Fruit fly (Drosophila melanogaster) whole organism: ENCODE measurements around the gene CG8673.

Experiments
- CG8478 ChIP-seq: fragments of >200 bp; optimal IDR thresholded peaks from 2 replicates; lab custom pipeline; 2018; ENCODE audit warnings: inconsistent platforms
- Dll ChIP-seq: fragments of >200 bp; optimal IDR thresholded peaks from 2 replicates; lab custom pipeline; 2017
- EcR ChIP-seq, 2 experiments: fragments of >200 bp; optimal IDR thresholded peaks; 2 replicates each; lab custom pipeline; 2017; ENCODE audit warnings: missing biosample characterization in 2 of 2, missing genetic modification characterization in 2 of 2, missing genetic modification reagents in 2 of 2
- pan ChIP-seq: fragments of >200 bp; optimal IDR thresholded peaks from 2 replicates; lab custom pipeline; 2017
- psq ChIP-seq: fragments of >200 bp; optimal IDR thresholded peaks from 2 replicates; lab custom pipeline; 2017
- usp ChIP-seq: fragments of >200 bp; optimal IDR thresholded peaks from 2 replicates; lab custom pipeline; 2017; ENCODE audit warnings: missing biosample characterization, missing genetic modification characterization, mixed read lengths

Gene CG8673

dm6 chr2L:8099615-8100375 is 24.3 kb upstream of the CG8673 start:
- TF ChIP-seq CG8478 (lab: Kevin White, UChicago): peak; percentile 23
- TF ChIP-seq Dll (lab: Kevin White, UChicago): no peak

- no peak for TF ChIP-seq EcR (GFP tag; optimal IDR thresholded peaks at IDR 0.05; lab: Kevin White, UChicago)
- TF ChIP-seq CG8478 (lab: Kevin White, UChicago): no peak
- TF ChIP-seq psq (lab: Kevin White, UChicago): no peak
- no peak for TF ChIP-seq usp (GFP tag; lab: Kevin White, UChicago)
- no peak for TF ChIP-seq Dll (lab: Kevin White, UChicago)
Measured at dm6 chr2L:8100489-8101352, 23.4 kb upstream of the CG8673 start.

- TF ChIP-seq CG8478 (lab: Kevin White, UChicago) (no peak), pan (lab: Kevin White, UChicago) (peak; percentile 46)
Measured at dm6 chr2L:8103073-8103472, 21.1 kb upstream of the CG8673 start.

dm6 chr2L:8104094-8104493 is 20.0 kb upstream of the CG8673 start:
- TF ChIP-seq usp (GFP tag; lab: Kevin White, UChicago) (no peak), Dll (lab: Kevin White, UChicago) (no peak), CG8478 (lab: Kevin White, UChicago) (peak; percentile 49), psq (lab: Kevin White, UChicago) (no peak)

dm6 chr2L:8104706-8105105 is 19.4 kb upstream of the CG8673 start:
- TF ChIP-seq EcR (GFP tag; optimal IDR thresholded peaks at IDR 0.05; lab: Kevin White, UChicago) (no peak), usp (GFP tag; lab: Kevin White, UChicago) (no peak), pan (lab: Kevin White, UChicago) (no peak), Dll (lab: Kevin White, UChicago) (no peak), psq (lab: Kevin White, UChicago) (no peak), CG8478 (lab: Kevin White, UChicago) (no peak)

dm6 chr2L:8110549-8111438 is 13.3 kb upstream of the CG8673 start:
- TF ChIP-seq pan (lab: Kevin White, UChicago) (no peak), EcR (GFP tag; optimal IDR thresholded peaks at IDR 0.05; lab: Kevin White, UChicago) (no peak), CG8478 (lab: Kevin White, UChicago) (no peak), Dll (lab: Kevin White, UChicago) (no peak), psq (lab: Kevin White, UChicago) (no peak), usp (GFP tag; lab: Kevin White, UChicago) (no peak)

DNA sequence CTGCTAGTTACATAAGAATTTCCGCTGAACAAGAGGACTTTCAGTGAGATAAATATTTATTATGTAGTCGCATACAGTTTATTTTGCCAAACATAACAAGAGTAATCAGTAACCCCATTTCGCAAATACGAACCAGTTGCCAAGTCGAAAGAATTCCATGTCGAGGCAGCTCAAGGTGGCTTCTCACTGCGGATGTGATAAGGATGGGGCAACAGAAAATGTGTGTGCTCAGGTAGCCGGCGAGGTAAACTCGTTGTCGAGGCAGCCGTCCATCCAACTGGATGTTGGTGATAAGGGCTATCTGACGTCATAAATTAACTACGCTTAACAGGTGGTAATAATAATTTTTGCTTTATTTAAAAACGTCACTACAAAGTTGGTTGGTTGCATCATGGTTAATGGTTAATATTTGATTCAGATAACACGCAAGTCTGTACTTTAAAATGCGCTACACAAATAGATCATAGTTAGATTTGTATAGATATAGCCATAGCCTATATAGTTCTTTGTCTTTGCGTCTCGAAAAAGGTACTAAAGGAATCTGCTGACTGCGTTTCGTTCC is 7.4 kb upstream of the CG8673 start:
- no peak for TF ChIP-seq usp (GFP tag; lab: Kevin White, UChicago)
- TF ChIP-seq pan (lab: Kevin White, UChicago): no peak
- no peak for TF ChIP-seq EcR (GFP tag; optimal IDR thresholded peaks at IDR 0.05; lab: Kevin White, UChicago)
- no peak for TF ChIP-seq psq (lab: Kevin White, UChicago)
- no peak for TF ChIP-seq CG8478 (lab: Kevin White, UChicago)
- TF ChIP-seq Dll (lab: Kevin White, UChicago): no peak

dm6 chr2L:8126849-8127602 is 2.9 kb downstream of the CG8673 start, which contains the start of the genes CG12375 and CG8668:
Gene CG12375, minus strand, starts transcription at chr2L:8126890.
Gene CG8668, plus strand, starts transcription at chr2L:8127001.
- TF ChIP-seq CG8478 (lab: Kevin White, UChicago) (no peak), psq (lab: Kevin White, UChicago) (no peak), EcR (GFP tag; optimal IDR thresholded peaks at IDR 0.05; lab: Kevin White, UChicago) (no peak), Dll (lab: Kevin White, UChicago) (no peak), usp (GFP tag; lab: Kevin White, UChicago) (no peak), pan (lab: Kevin White, UChicago) (no peak)

DNA sequence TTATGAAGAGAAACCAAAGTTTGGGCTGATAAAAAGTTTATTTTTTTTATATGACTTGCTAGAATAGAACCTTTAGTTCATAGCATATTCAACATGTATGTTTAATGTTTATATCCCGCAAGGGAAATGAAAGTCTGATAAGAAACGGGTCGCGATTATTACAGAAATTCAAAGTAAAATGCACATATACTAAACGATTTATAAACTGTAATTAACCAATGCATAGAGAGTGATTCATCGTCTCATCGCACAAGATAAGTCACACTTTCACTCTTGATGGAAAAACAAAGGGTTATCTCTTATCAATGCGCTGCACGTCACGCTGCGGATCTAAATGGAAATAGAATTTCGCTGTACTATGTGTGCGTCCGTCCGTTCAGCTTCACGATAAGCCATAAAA is 4.8 kb downstream of the CG8673 start:
- TF ChIP-seq EcR (GFP tag; optimal IDR thresholded peaks at IDR 0.05; lab: Kevin White, UChicago) (no peak), CG8478 (lab: Kevin White, UChicago) (no peak), usp (GFP tag; lab: Kevin White, UChicago) (no peak), psq (lab: Kevin White, UChicago) (no peak), pan (lab: Kevin White, UChicago) (no peak), Dll (lab: Kevin White, UChicago) (no peak)
